Fruit fly (Drosophila melanogaster) whole organism, embryonic: ENCODE measurements around the gene CG46427.

ENCODE experiments used
- Adf1 ChIP-seq: fragments of 200-800 bp; sonication (Bioruptor generic); IDR thresholded peaks from 2 replicates; pipeline ENCODE4 v1.3.6; 2022; ENCODE audit warnings: missing biosample characterization, missing genetic modification characterization
- Antp ChIP-seq: fragments of 200-800 bp; sonication (Bioruptor generic); optimal IDR thresholded peaks from 3 replicates; lab custom pipeline; 2016; ENCODE audit warnings: missing biosample characterization, missing genetic modification characterization
- B-H1 ChIP-seq: fragments of 200-800 bp; sonication (Bioruptor generic); IDR thresholded peaks from 3 replicates; pipeline ENCODE4 v1.3.6; 2022; ENCODE audit warnings: missing biosample characterization, missing genetic modification characterization
- Blimp-1 ChIP-seq: fragments of 200-800 bp; sonication (Bioruptor generic); optimal IDR thresholded peaks from 3 replicates; lab custom pipeline; 2018; ENCODE audit warnings: missing biosample characterization, missing genetic modification characterization, mild to moderate bottlenecking, moderate library complexity, missing genetic modification reagents
- CG10209 ChIP-seq: fragments of 200-800 bp; sonication (Bioruptor generic); optimal IDR thresholded peaks from 3 replicates; lab custom pipeline; 2017; ENCODE audit warnings: missing biosample characterization, mild to moderate bottlenecking, missing genetic modification characterization, missing genetic modification reagents
- CG10959 ChIP-seq: fragments of 200-800 bp; sonication (Bioruptor generic); IDR thresholded peaks from 2 replicates; pipeline ENCODE4 v1.3.6; 2022; ENCODE audit warnings: missing biosample characterization, missing genetic modification characterization
- CG12299 ChIP-seq: fragments of 200-800 bp; sonication (Bioruptor generic); optimal IDR thresholded peaks from 2 replicates; lab custom pipeline; 2018; ENCODE audit warnings: missing biosample characterization, mild to moderate bottlenecking, missing genetic modification characterization
- CG13287 ChIP-seq: fragments of 200-800 bp; sonication (Bioruptor generic); IDR thresholded peaks from 2 replicates; pipeline ENCODE4 v1.3.6; 2022; ENCODE audit warnings: missing biosample characterization, missing genetic modification characterization; ENCODE audit not compliant: partially characterized antibody
- CG13296 ChIP-seq: fragments of 200-800 bp; sonication (Bioruptor generic); optimal IDR thresholded peaks from 3 replicates; lab custom pipeline; 2018; ENCODE audit warnings: missing biosample characterization, mild to moderate bottlenecking, missing genetic modification characterization
- CG13424 ChIP-seq: fragments of 200-800 bp; sonication (Bioruptor generic); optimal IDR thresholded peaks from 2 replicates; lab custom pipeline; 2019; ENCODE audit warnings: missing biosample characterization, mild to moderate bottlenecking, missing genetic modification characterization, moderate library complexity
- CG14710 ChIP-seq: fragments of 200-800 bp; sonication (Bioruptor generic); optimal IDR thresholded peaks from 3 replicates; lab custom pipeline; 2019; ENCODE audit warnings: missing biosample characterization, mild to moderate bottlenecking, missing genetic modification characterization, moderate library complexity
- CG14860 ChIP-seq: fragments of 200-800 bp; sonication (Bioruptor generic); IDR thresholded peaks from 3 replicates; pipeline ENCODE4 v1.3.6; 2022; ENCODE audit warnings: missing biosample characterization, missing genetic modification characterization; ENCODE audit not compliant: partially characterized antibody
- CG17359 ChIP-seq: fragments of 200-800 bp; sonication (Bioruptor generic); optimal IDR thresholded peaks from 3 replicates; lab custom pipeline; 2018; ENCODE audit warnings: missing biosample characterization, mild to moderate bottlenecking, missing genetic modification characterization, moderate library complexity
- CG17385 ChIP-seq: fragments of 200-800 bp; sonication (Bioruptor generic); optimal IDR thresholded peaks from 3 replicates; lab custom pipeline; 2018; ENCODE audit warnings: missing biosample characterization, mild to moderate bottlenecking, missing genetic modification characterization
- CG2120 ChIP-seq: fragments of 200-800 bp; sonication (Bioruptor generic); optimal IDR thresholded peaks from 3 replicates; lab custom pipeline; 2016; ENCODE audit warnings: missing biosample characterization, missing genetic modification characterization
- CG2875 ChIP-seq: fragments of 200-800 bp; sonication (Bioruptor generic); optimal IDR thresholded peaks from 2 replicates; lab custom pipeline; 2017; ENCODE audit warnings: missing biosample characterization, mild to moderate bottlenecking, missing genetic modification characterization, missing genetic modification reagents
- CG32772 ChIP-seq: fragments of 200-800 bp; sonication (Bioruptor generic); IDR thresholded peaks from 2 replicates; pipeline ENCODE4 v1.3.6; 2022; ENCODE audit warnings: missing biosample characterization, missing genetic modification characterization
- CG3995 ChIP-seq: fragments of 200-800 bp; sonication (Bioruptor generic); optimal IDR thresholded peaks from 3 replicates; lab custom pipeline; 2016; ENCODE audit warnings: missing biosample characterization, missing genetic modification characterization
- CG4328 ChIP-seq: fragments of 200-800 bp; sonication (Bioruptor generic); optimal IDR thresholded peaks from 3 replicates; lab custom pipeline; 2017; ENCODE audit warnings: missing biosample characterization, missing genetic modification reagents, missing genetic modification characterization
- CG4707 ChIP-seq: fragments of 200-800 bp; sonication (Bioruptor generic); optimal IDR thresholded peaks from 2 replicates; lab custom pipeline; 2018; ENCODE audit warnings: missing biosample characterization, mild to moderate bottlenecking, missing genetic modification characterization, moderate library complexity
- CG6272 ChIP-seq: fragments of 200-800 bp; sonication (Bioruptor generic); IDR thresholded peaks from 2 replicates; pipeline ENCODE4 v1.3.6; 2022; ENCODE audit warnings: missing biosample characterization, missing genetic modification characterization
- CG6765 ChIP-seq: fragments of 200-800 bp; sonication (Bioruptor generic); optimal IDR thresholded peaks from 3 replicates; lab custom pipeline; 2017; ENCODE audit warnings: missing biosample characterization, mild to moderate bottlenecking, missing genetic modification characterization
- CG7271 ChIP-seq: fragments of 200-800 bp; sonication (Bioruptor generic); optimal IDR thresholded peaks from 2 replicates; lab custom pipeline; 2018; ENCODE audit warnings: missing biosample characterization, mild to moderate bottlenecking, missing genetic modification characterization, moderate library complexity
- CTCF ChIP-seq: fragments of 200-800 bp; sonication (Bioruptor generic); optimal IDR thresholded peaks from 2 replicates; lab custom pipeline; 2017; ENCODE audit warnings: missing biosample characterization, mild to moderate bottlenecking, missing genetic modification characterization, moderate library complexity
- Dbx ChIP-seq: fragments of 200-800 bp; sonication (Bioruptor generic); IDR thresholded peaks from 3 replicates; pipeline ENCODE4 v1.3.6; 2022; ENCODE audit warnings: missing biosample characterization, missing genetic modification characterization
- Dp ChIP-seq: fragments of 200-800 bp; sonication (Bioruptor generic); optimal IDR thresholded peaks from 2 replicates; lab custom pipeline; 2018; ENCODE audit warnings: missing biosample characterization, mild to moderate bottlenecking, missing genetic modification characterization, moderate library complexity
- Fer1 ChIP-seq: fragments of 200-800 bp; sonication (Bioruptor generic); optimal IDR thresholded peaks from 2 replicates; lab custom pipeline; 2017; ENCODE audit warnings: missing biosample characterization, mild to moderate bottlenecking, missing genetic modification characterization
- Fer2 ChIP-seq: fragments of 200-800 bp; sonication (Bioruptor generic); optimal IDR thresholded peaks from 2 replicates; lab custom pipeline; 2018; ENCODE audit warnings: missing biosample characterization, mild to moderate bottlenecking, missing genetic modification characterization, moderate library complexity
- HLHmδ ChIP-seq: fragments of 200-800 bp; sonication (Bioruptor generic); optimal IDR thresholded peaks from 2 replicates; lab custom pipeline; 2018; ENCODE audit warnings: missing biosample characterization, mild to moderate bottlenecking, missing genetic modification characterization, moderate library complexity
- Hmr ChIP-seq: fragments of 200-800 bp; sonication (Bioruptor generic); optimal IDR thresholded peaks from 3 replicates; lab custom pipeline; 2017; ENCODE audit warnings: mild to moderate bottlenecking, missing biosample characterization, missing genetic modification reagents, missing genetic modification characterization
- Lhr ChIP-seq: fragments of 200-800 bp; sonication (Bioruptor generic); optimal IDR thresholded peaks from 3 replicates; lab custom pipeline; 2017; ENCODE audit warnings: mild to moderate bottlenecking, missing biosample characterization, missing genetic modification reagents, missing genetic modification characterization
- MESR4 ChIP-seq: fragments of 200-800 bp; sonication (Bioruptor generic); optimal IDR thresholded peaks from 2 replicates; lab custom pipeline; 2018; ENCODE audit warnings: missing biosample characterization, mild to moderate bottlenecking, missing genetic modification characterization, moderate library complexity
- NC2β ChIP-seq: fragments of 200-800 bp; sonication (Bioruptor generic); optimal IDR thresholded peaks from 2 replicates; lab custom pipeline; 2016; ENCODE audit warnings: missing biosample characterization, missing genetic modification characterization
- NfI ChIP-seq: fragments of 200-800 bp; sonication (Bioruptor generic); optimal IDR thresholded peaks from 3 replicates; lab custom pipeline; 2018; ENCODE audit warnings: missing biosample characterization, mild to moderate bottlenecking, missing genetic modification characterization, moderate library complexity
- Rfx ChIP-seq: fragments of 200-800 bp; sonication (Bioruptor generic); IDR thresholded peaks from 2 replicates; pipeline ENCODE4 v1.3.6; 2022; ENCODE audit warnings: missing biosample characterization, missing genetic modification characterization
- Sry-δ ChIP-seq: fragments of 200-800 bp; sonication (Bioruptor generic); optimal IDR thresholded peaks from 2 replicates; lab custom pipeline; 2016; ENCODE audit warnings: missing biosample characterization, missing genetic modification characterization
- YL-1 ChIP-seq: fragments of 200-800 bp; sonication (Bioruptor generic); optimal IDR thresholded peaks from 3 replicates; lab custom pipeline; 2017; ENCODE audit warnings: missing biosample characterization, mild to moderate bottlenecking, missing genetic modification characterization
- bab2 ChIP-seq: fragments of 200-800 bp; sonication (Bioruptor generic); optimal IDR thresholded peaks from 2 replicates; lab custom pipeline; 2016; ENCODE audit warnings: missing biosample characterization, missing genetic modification characterization
- cad ChIP-seq: fragments of >200 bp; optimal IDR thresholded peaks from 2 replicates; lab custom pipeline; 2017; ENCODE audit warnings: missing biosample characterization, missing genetic modification characterization
- corto ChIP-seq: fragments of 200-800 bp; sonication (Bioruptor generic); optimal IDR thresholded peaks from 2 replicates; lab custom pipeline; 2016; ENCODE audit warnings: missing biosample characterization, mild to moderate bottlenecking, missing genetic modification characterization, moderate library complexity
- danr ChIP-seq: fragments of 200-800 bp; sonication (Bioruptor generic); IDR thresholded peaks from 2 replicates; pipeline ENCODE4 v1.3.6; 2022; ENCODE audit warnings: missing biosample characterization, missing genetic modification characterization
- exex ChIP-seq: fragments of 200-800 bp; sonication (Bioruptor generic); optimal IDR thresholded peaks from 4 replicates; lab custom pipeline; 2018; ENCODE audit warnings: missing biosample characterization, mild to moderate bottlenecking, missing genetic modification characterization, moderate library complexity
- fd96Cb ChIP-seq: fragments of 200-800 bp; sonication (Bioruptor generic); optimal IDR thresholded peaks from 2 replicates; lab custom pipeline; 2018; ENCODE audit warnings: missing biosample characterization, mild to moderate bottlenecking, missing genetic modification characterization, moderate library complexity
- lmd ChIP-seq: fragments of 200-800 bp; sonication (Bioruptor generic); IDR thresholded peaks from 2 replicates; pipeline ENCODE4 v1.3.6; 2022; ENCODE audit warnings: missing biosample characterization, missing genetic modification characterization
- nom ChIP-seq: fragments of 200-800 bp; sonication (Bioruptor generic); optimal IDR thresholded peaks from 2 replicates; lab custom pipeline; 2017; ENCODE audit warnings: missing biosample characterization, missing genetic modification characterization, mild to moderate bottlenecking, moderate library complexity, missing genetic modification reagents
- pita ChIP-seq: fragments of 200-800 bp; sonication (Bioruptor generic); optimal IDR thresholded peaks from 2 replicates; lab custom pipeline; 2017; ENCODE audit warnings: missing biosample characterization, mild to moderate bottlenecking, missing genetic modification characterization
- sima ChIP-seq: fragments of 200-800 bp; sonication (Bioruptor generic); optimal IDR thresholded peaks from 2 replicates; lab custom pipeline; 2016; ENCODE audit warnings: missing biosample characterization, missing genetic modification characterization
- slou ChIP-seq: fragments of 200-800 bp; sonication (Bioruptor generic); optimal IDR thresholded peaks from 3 replicates; lab custom pipeline; 2016; ENCODE audit warnings: missing biosample characterization, missing genetic modification characterization
- sr ChIP-seq: fragments of 200-800 bp; sonication (Bioruptor generic); IDR thresholded peaks from 3 replicates; pipeline ENCODE4 v1.3.6; 2022; ENCODE audit warnings: missing biosample characterization, missing genetic modification characterization
- tna ChIP-seq: fragments of 200-800 bp; sonication (Bioruptor generic); IDR thresholded peaks from 2 replicates; pipeline ENCODE4 v1.3.6; 2022; ENCODE audit warnings: missing biosample characterization, missing genetic modification characterization; ENCODE audit not compliant: partially characterized antibody
- zfh1 ChIP-seq: fragments of 200-800 bp; sonication (Bioruptor generic); IDR thresholded peaks from 3 replicates; pipeline ENCODE4 v1.3.6; 2022; ENCODE audit warnings: missing biosample characterization, missing genetic modification characterization

Gene CG46427

DNA sequence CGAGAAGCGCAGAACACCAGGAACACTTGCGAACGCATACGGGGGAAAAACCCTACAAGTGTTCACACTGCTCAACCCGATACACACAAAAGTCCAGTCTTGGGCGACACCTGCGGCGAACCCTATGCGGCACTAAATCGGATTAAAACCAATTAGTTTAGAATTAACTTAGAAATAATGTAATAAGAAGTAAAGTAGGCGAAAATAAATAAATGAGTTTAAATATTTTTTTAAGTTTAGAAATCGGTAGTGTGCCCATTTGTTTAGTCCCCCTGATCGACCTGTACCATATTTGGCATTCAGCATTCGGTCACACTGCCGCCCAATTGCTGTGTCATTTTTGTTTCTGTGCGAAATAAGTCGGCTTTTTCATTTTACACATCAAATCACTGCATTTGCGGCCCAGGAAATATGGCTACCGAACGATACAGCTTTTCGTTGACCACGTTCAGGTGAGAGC, 7.9 kb downstream of the CG46427 start, which contains the start of gene Prosalpha2 (continued):
- no peak for TF ChIP-seq Sry-δ
- no peak for TF ChIP-seq pita (GFP tag; lab: Kevin White, UChicago)
- peak; percentile 26 for TF ChIP-seq Lhr (GFP tag; lab: Kevin White, UChicago)
- TF ChIP-seq CG2875 (GFP tag; lab: Kevin White, UChicago), result no peak
- no peak; the same call in 1 of the 2 replicates for TF ChIP-seq CG6272 (GFP tag; lab: Robert Waterston, UW)
- TF ChIP-seq Blimp-1 (GFP tag; lab: Kevin White, UChicago), result no peak
- peak; percentile 15; the same call in 1 of the 2 replicates for TF ChIP-seq lmd (GFP tag; lab: Robert Waterston, UW)
- no peak for TF ChIP-seq CG12299 (tag; lab: Kevin White, UChicago)
- TF ChIP-seq nom (GFP tag; lab: Kevin White, UChicago), result peak; percentile 1
- TF ChIP-seq CG10959 (GFP tag; lab: Robert Waterston, UW), result no peak
- no peak for TF ChIP-seq tna (GFP tag; lab: Robert Waterston, UW)
- no peak for TF ChIP-seq danr
- TF ChIP-seq exex (tag; lab: Kevin White, UChicago), result no peak
- TF ChIP-seq CG2120 (GFP tag; lab: Kevin White, UChicago), result peak; percentile 52
- no peak for TF ChIP-seq CG3995
- TF ChIP-seq CG32772 (GFP tag; lab: Robert Waterston, UW), result no peak
- TF ChIP-seq Dp (GFP tag; lab: Kevin White, UChicago), result peak; percentile 55
- no peak for TF ChIP-seq Antp (GFP tag; lab: Kevin White, UChicago)
- TF ChIP-seq CG7271 (tag; lab: Kevin White, UChicago), result no peak
- no peak; the same call in 1 of the 2 replicates for TF ChIP-seq CG13287
- no peak for TF ChIP-seq fd96Cb (tag; lab: Kevin White, UChicago)
- TF ChIP-seq B-H1, result no peak
- TF ChIP-seq CG14860 (GFP tag; lab: Robert Waterston, UW), result no peak
- no peak for TF ChIP-seq slou (GFP tag; lab: Kevin White, UChicago)
- TF ChIP-seq sima (GFP tag; lab: Kevin White, UChicago), result no peak
- no peak for TF ChIP-seq Fer2 (tag; lab: Kevin White, UChicago)
- no peak for TF ChIP-seq CG4707 (GFP tag; lab: Kevin White, UChicago)
- TF ChIP-seq CG4328 (GFP tag; lab: Kevin White, UChicago), result no peak
- TF ChIP-seq corto (GFP tag; lab: Kevin White, UChicago), result no peak
- no peak for TF ChIP-seq CG17385 (GFP tag; lab: Kevin White, UChicago)
- no peak for TF ChIP-seq Adf1
- TF ChIP-seq Dbx, result no peak
- TF ChIP-seq HLHmδ (GFP tag; lab: Kevin White, UChicago), result no peak
- TF ChIP-seq Hmr, result no peak
- no peak for TF ChIP-seq zfh1 (GFP tag; lab: Robert Waterston, UW)
- no peak for TF ChIP-seq cad
- TF ChIP-seq NC2β (GFP tag; lab: Kevin White, UChicago), result no peak
- TF ChIP-seq CG6765 (GFP tag; lab: Kevin White, UChicago), result no peak
- peak; percentile 9 for TF ChIP-seq CTCF
- TF ChIP-seq CG13424 (tag; lab: Kevin White, UChicago), result peak; percentile 20
- TF ChIP-seq Fer1 (GFP tag; lab: Kevin White, UChicago), result peak; percentile 21
- TF ChIP-seq sr (GFP tag; lab: Robert Waterston, UW), result no peak
- 0 out of 2 replicates have a peak, but pooled peaks have one; percentile 21 for TF ChIP-seq Rfx (GFP tag; lab: Robert Waterston, UW)
- TF ChIP-seq CG13296, result no peak
- TF ChIP-seq CG14710 (tag; lab: Kevin White, UChicago), result peak; percentile 80
- peak; percentile 66 for TF ChIP-seq MESR4
- no peak for TF ChIP-seq CG17359
- no peak for TF ChIP-seq bab2 (GFP tag; lab: Kevin White, UChicago)
- peak; percentile 53 for TF ChIP-seq YL-1 (GFP tag; lab: Kevin White, UChicago)
- peak; percentile 43 for TF ChIP-seq NfI (GFP tag; lab: Kevin White, UChicago)
- no peak for TF ChIP-seq CG10209
